Fruit fly (Drosophila melanogaster): ENCODE data around the gene POLDIP2.
A peak's percentile ranks its signal among the peaks of the same experiment; 100 is the strongest.

POLDIP2 gene

dm6 chr3R:5474551-5474950, 7.0 kb downstream of the POLDIP2 start, which contains the start of the genes CG45100, HDAC3 and Hcs:
TSS of gene CG45100 (minus strand) at chr3R:5474600.
TSS of gene HDAC3 (minus strand) at chr3R:5474600.
TSS of gene Hcs (plus strand) at chr3R:5474899.
- TF ChIP-seq ttk (optimal IDR thresholded peaks at IDR 0.05) = no peak
- TF ChIP-seq insv (optimal IDR thresholded peaks at IDR 0.05) = no peak
- no peak for TF ChIP-seq h (optimal IDR thresholded peaks at IDR 0.05)
- TF ChIP-seq Myc (optimal IDR thresholded peaks at IDR 0.05) = no peak
- TF ChIP-seq psq (optimal IDR thresholded peaks at IDR 0.05) = no peak

dm6 chr3R:5482790-5483189, 15.2 kb downstream of the POLDIP2 start:
- TF ChIP-seq ttk (optimal IDR thresholded peaks at IDR 0.05) (peak; percentile 92), insv (optimal IDR thresholded peaks at IDR 0.05) (no peak)

- TF ChIP-seq insv (optimal IDR thresholded peaks at IDR 0.05) = no peak
- no peak for TF ChIP-seq h (optimal IDR thresholded peaks at IDR 0.05)
- TF ChIP-seq Sin3A (optimal IDR thresholded peaks at IDR 0.05) = no peak
- TF ChIP-seq psq (optimal IDR thresholded peaks at IDR 0.05) = no peak
- no peak for TF ChIP-seq Myc (optimal IDR thresholded peaks at IDR 0.05)
- TF ChIP-seq ttk (optimal IDR thresholded peaks at IDR 0.05) = no peak
Measured at dm6 chr3R:5483488-5484109, 16.0 kb downstream of the POLDIP2 start, which contains the start of gene ksr. TSS of gene ksr (minus strand) at chr3R:5483906.

- TF ChIP-seq ttk (optimal IDR thresholded peaks at IDR 0.05) (no peak), Sin3A (optimal IDR thresholded peaks at IDR 0.05) (no peak), Myc (optimal IDR thresholded peaks at IDR 0.05) (no peak), psq (optimal IDR thresholded peaks at IDR 0.05) (no peak), h (optimal IDR thresholded peaks at IDR 0.05) (no peak), insv (optimal IDR thresholded peaks at IDR 0.05) (no peak)
Measured at dm6 chr3R:5485295-5485718, 17.7 kb downstream of the POLDIP2 start, which contains the start of gene CG31550. TSS of gene CG31550 (plus strand) at chr3R:5485543.

dm6 chr3R:5497600-5497999, 30.0 kb downstream of the POLDIP2 start:
- no peak for TF ChIP-seq ttk (optimal IDR thresholded peaks at IDR 0.05)
- no peak for TF ChIP-seq h (optimal IDR thresholded peaks at IDR 0.05)
- no peak for TF ChIP-seq insv (optimal IDR thresholded peaks at IDR 0.05)
- no peak for TF ChIP-seq psq (optimal IDR thresholded peaks at IDR 0.05)
- no peak for TF ChIP-seq Sin3A (optimal IDR thresholded peaks at IDR 0.05)
- TF ChIP-seq Myc (optimal IDR thresholded peaks at IDR 0.05) = no peak

dm6 chr3R:5502646-5503045, 35.1 kb downstream of the POLDIP2 start, which contains the start of gene NKCC:
TSS of gene NKCC (minus strand) at chr3R:5502702.
- TF ChIP-seq Sin3A (optimal IDR thresholded peaks at IDR 0.05) = no peak
- no peak for TF ChIP-seq ttk (optimal IDR thresholded peaks at IDR 0.05)
- TF ChIP-seq insv (optimal IDR thresholded peaks at IDR 0.05) = no peak
- no peak for TF ChIP-seq Myc (optimal IDR thresholded peaks at IDR 0.05)
- no peak for TF ChIP-seq psq (optimal IDR thresholded peaks at IDR 0.05)
- no peak for TF ChIP-seq h (optimal IDR thresholded peaks at IDR 0.05)

- TF ChIP-seq h (optimal IDR thresholded peaks at IDR 0.05) (no peak), insv (optimal IDR thresholded peaks at IDR 0.05) (no peak), Myc (optimal IDR thresholded peaks at IDR 0.05) (no peak), Sin3A (optimal IDR thresholded peaks at IDR 0.05) (no peak), ttk (optimal IDR thresholded peaks at IDR 0.05) (no peak), psq (optimal IDR thresholded peaks at IDR 0.05) (no peak)
Measured at dm6 chr3R:5503789-5504387, 36.3 kb downstream of the POLDIP2 start.

- TF ChIP-seq ttk (optimal IDR thresholded peaks at IDR 0.05) = no peak
- no peak for TF ChIP-seq h (optimal IDR thresholded peaks at IDR 0.05)
- TF ChIP-seq Sin3A (optimal IDR thresholded peaks at IDR 0.05) = no peak
- TF ChIP-seq Myc (optimal IDR thresholded peaks at IDR 0.05) = no peak
- TF ChIP-seq insv (optimal IDR thresholded peaks at IDR 0.05) = no peak
- TF ChIP-seq psq (optimal IDR thresholded peaks at IDR 0.05) = no peak
Measured at dm6 chr3R:5514759-5515158, 47.2 kb downstream of the POLDIP2 start.

dm6 chr3R:5516582-5517001, 49.0 kb downstream of the POLDIP2 start:
- TF ChIP-seq insv (optimal IDR thresholded peaks at IDR 0.05) (no peak), h (optimal IDR thresholded peaks at IDR 0.05) (no peak), psq (optimal IDR thresholded peaks at IDR 0.05) (no peak), Myc (optimal IDR thresholded peaks at IDR 0.05) (no peak), ttk (optimal IDR thresholded peaks at IDR 0.05) (no peak), Sin3A (optimal IDR thresholded peaks at IDR 0.05) (no peak)

dm6 chr3R:5517002-5517875, 49.7 kb downstream of the POLDIP2 start, which contains the start of gene Itpr:
TSS of gene Itpr (plus strand) at chr3R:5517117.
- no peak for TF ChIP-seq Sin3A (optimal IDR thresholded peaks at IDR 0.05)
- TF ChIP-seq ttk (optimal IDR thresholded peaks at IDR 0.05) = no peak
- no peak for TF ChIP-seq psq (optimal IDR thresholded peaks at IDR 0.05)
- TF ChIP-seq h (optimal IDR thresholded peaks at IDR 0.05) = no peak
- no peak for TF ChIP-seq Myc (optimal IDR thresholded peaks at IDR 0.05)
- no peak for TF ChIP-seq insv (optimal IDR thresholded peaks at IDR 0.05)

dm6 chr3R:5517876-5518211, 50.3 kb downstream of the POLDIP2 start:
- TF ChIP-seq ttk (optimal IDR thresholded peaks at IDR 0.05) (no peak), Sin3A (optimal IDR thresholded peaks at IDR 0.05) (no peak), insv (optimal IDR thresholded peaks at IDR 0.05) (no peak), Myc (optimal IDR thresholded peaks at IDR 0.05) (no peak), psq (optimal IDR thresholded peaks at IDR 0.05) (no peak), h (optimal IDR thresholded peaks at IDR 0.05) (no peak)

- TF ChIP-seq h (optimal IDR thresholded peaks at IDR 0.05) = no peak
- no peak for TF ChIP-seq psq (optimal IDR thresholded peaks at IDR 0.05)
- no peak for TF ChIP-seq ttk (optimal IDR thresholded peaks at IDR 0.05)
- no peak for TF ChIP-seq Myc (optimal IDR thresholded peaks at IDR 0.05)
- no peak for TF ChIP-seq Sin3A (optimal IDR thresholded peaks at IDR 0.05)
- no peak for TF ChIP-seq insv (optimal IDR thresholded peaks at IDR 0.05)
Measured at dm6 chr3R:5518627-5519026, 51.0 kb downstream of the POLDIP2 start.

Data from Kc167 (cell line).